Worm (Caenorhabditis elegans): Measurements from ENCODE around the gene pgm-1.

The pgm-1 gene

DNA sequence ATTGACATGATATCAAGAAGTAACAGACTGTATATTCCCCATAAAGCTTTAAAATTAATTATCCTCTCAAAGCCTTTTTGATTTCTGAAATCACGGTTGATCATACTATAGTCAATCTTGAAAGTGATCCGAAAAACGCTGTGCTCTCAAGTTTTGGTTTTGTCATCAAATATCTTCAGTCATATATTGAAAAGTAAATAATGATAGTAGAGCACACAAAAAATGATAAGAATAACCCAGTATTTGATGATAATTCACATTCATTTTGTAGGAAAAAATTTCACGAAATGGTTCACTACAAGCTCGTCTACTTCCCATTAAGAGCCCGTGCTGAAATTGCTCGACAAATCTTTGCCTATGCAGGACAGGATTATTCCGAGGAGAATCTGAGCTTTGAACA lies 9.6 kb upstream of the pgm-1 start, which contains the start of gene gst-6:
gst-6 (plus strand) TSS at position 263 of the 400 bp plus-strand sequence.
- TF ChIP-seq hlh-17 (GFP tag; optimal IDR thresholded peaks at IDR 0.05; ENCODE audit: borderline replicate concordance): no peak
- TF ChIP-seq nhr-76 (tag; optimal IDR thresholded peaks at IDR 0.05): no peak
- no peak for TF ChIP-seq sup-37 (GFP tag; optimal IDR thresholded peaks at IDR 0.05)
- peak; percentile 63 for TF ChIP-seq elt-2 (tag; optimal IDR thresholded peaks at IDR 0.05)
- TF ChIP-seq mef-2 (tag; optimal IDR thresholded peaks at IDR 0.05): no peak

DNA sequence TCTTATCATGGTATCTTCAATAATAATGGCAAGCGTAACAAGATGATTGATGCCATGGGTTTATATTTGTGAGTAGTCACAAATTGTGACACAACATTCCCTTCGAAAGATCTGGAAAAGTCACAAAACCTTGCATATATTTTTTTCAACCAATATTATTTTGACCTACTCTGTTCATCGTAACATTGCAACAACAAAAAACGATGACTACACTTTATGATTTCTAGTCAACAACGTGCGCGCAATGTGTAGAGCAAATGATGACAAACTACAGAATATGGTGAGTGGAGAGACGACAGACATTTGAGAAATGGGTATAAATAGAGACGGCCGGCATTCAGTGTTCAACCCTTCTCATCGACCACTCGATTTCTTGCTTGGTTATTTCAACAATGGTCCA lies 7.5 kb upstream of the pgm-1 start, which contains the start of gene gst-7:
gst-7 (plus strand) TSS at position 336 of the 400 bp plus-strand sequence.
- TF ChIP-seq nhr-71 (tag; optimal IDR thresholded peaks at IDR 0.05) (peak; percentile 48), nhr-20 (tag; optimal IDR thresholded peaks at IDR 0.05) (peak; percentile 90), efl-1 (optimal IDR thresholded peaks at IDR 0.05) (peak; percentile 3), efl-1 (GFP tag; optimal IDR thresholded peaks at IDR 0.05 in 1 of 2) (peak in 1 of 2 experiments; percentile 77), C34B4.2 (tag; optimal IDR thresholded peaks at IDR 0.05) (no peak), nhr-90 (tag; optimal IDR thresholded peaks at IDR 0.05; ENCODE audit: poor library complexity) (peak; percentile 19), nhr-19 (GFP tag; conservative IDR thresholded peaks at IDR 0.05) (0 out of 2 replicates have a peak, but pooled peaks have one; percentile 8), mdl-1 (tag; optimal IDR thresholded peaks at IDR 0.05) (peak in 1 of 2 experiments; percentile 29), snu-23 (GFP tag; optimal IDR thresholded peaks at IDR 0.05) (peak; percentile 44), snpc-4 (tag; optimal IDR thresholded peaks at IDR 0.05) (no peak), skn-1 (tag; optimal IDR thresholded peaks at IDR 0.05) (peak; percentile 98), nhr-85 (tag) (peak; percentile 69), elt-2 (tag; optimal IDR thresholded peaks at IDR 0.05) (peak; percentile 87), dpl-1 (GFP tag; optimal IDR thresholded peaks at IDR 0.05) (peak in 1 of 3 experiments; percentile 15), tbx-2 (tag; optimal IDR thresholded peaks at IDR 0.05) (peak; percentile 40), aly-2 (tag; optimal IDR thresholded peaks at IDR 0.05) (no peak), nhr-28 (tag; optimal IDR thresholded peaks at IDR 0.05) (no peak), lin-14 (GFP tag; optimal IDR thresholded peaks at IDR 0.05) (peak; percentile 65), ztf-11 (tag; optimal IDR thresholded peaks at IDR 0.05) (no peak), zag-1 (tag; optimal IDR thresholded peaks at IDR 0.05) (no peak), lin-35 (GFP tag; optimal IDR thresholded peaks at IDR 0.05) (peak in 1 of 2 experiments; percentile 68), elt-3 (tag; optimal IDR thresholded peaks at IDR 0.05) (peak in 2 of 6 experiments; percentile 9 to 17), lin-39 (tag; optimal IDR thresholded peaks at IDR 0.05) (no peak)

- TF ChIP-seq nhr-20 (tag; optimal IDR thresholded peaks at IDR 0.05): peak; percentile 39
- no peak for TF ChIP-seq hlh-4 (tag; optimal IDR thresholded peaks at IDR 0.05)
Measured at ce11 chrII:4882498-4882897, 6.7 kb upstream of the pgm-1 start.

DNA sequence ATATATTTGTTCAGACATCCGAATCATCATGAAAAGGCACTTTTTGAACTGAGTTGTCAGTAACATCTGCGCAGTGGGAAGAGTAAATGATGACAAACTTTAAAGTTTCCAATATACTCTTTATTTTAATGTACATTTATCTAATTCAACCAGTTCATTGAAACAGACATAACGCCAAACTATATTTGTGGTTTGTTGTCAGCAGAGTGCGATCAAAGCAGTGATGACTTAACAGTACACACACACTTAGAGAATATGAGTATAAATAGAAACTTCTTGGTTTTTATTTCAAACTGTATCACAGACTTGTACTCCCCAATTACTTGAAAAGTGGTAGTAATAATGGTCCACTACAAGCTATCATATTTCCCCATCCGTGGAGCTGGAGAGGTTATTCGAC lies 5.8 kb upstream of the pgm-1 start, which contains the start of gene gst-8:
gst-8 (plus strand) TSS at position 301 of the 400 bp plus-strand sequence.
- TF ChIP-seq rnt-1 (tag; optimal IDR thresholded peaks at IDR 0.05): no peak
- peak; percentile 10 for TF ChIP-seq elt-2 (tag; optimal IDR thresholded peaks at IDR 0.05)

DNA sequence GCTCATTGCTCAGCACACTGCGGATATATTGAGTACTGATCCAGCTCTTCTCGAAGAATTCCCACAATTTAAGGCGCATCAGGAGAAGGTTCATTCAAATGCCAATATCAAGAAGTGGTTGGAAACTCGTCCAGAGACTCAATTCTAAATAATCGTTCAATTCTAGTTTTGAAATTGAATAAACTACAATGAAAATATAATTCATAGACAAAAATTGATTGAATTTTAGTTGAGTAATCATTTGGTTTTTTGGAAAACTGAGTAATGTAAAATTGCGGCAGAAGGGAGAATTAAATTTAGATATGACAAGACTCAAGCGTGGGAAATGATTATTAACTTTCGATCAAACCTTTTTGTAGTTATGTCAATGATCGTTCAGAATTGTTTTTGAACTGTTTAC lies 4.8 kb upstream of the pgm-1 start:
- TF ChIP-seq unc-62 (GFP tag; optimal IDR thresholded peaks at IDR 0.05): no peak
- no peak for TF ChIP-seq efl-1 (optimal IDR thresholded peaks at IDR 0.05)
- TF ChIP-seq efl-1 (GFP tag; optimal IDR thresholded peaks at IDR 0.05 in 1 of 2): peak in 1 of 2 experiments; percentile 52

- no peak for TF ChIP-seq C16A3.4 (tag; optimal IDR thresholded peaks at IDR 0.05)
- no peak for TF ChIP-seq elt-2 (tag; optimal IDR thresholded peaks at IDR 0.05)
- TF ChIP-seq jun-1 (tag; optimal IDR thresholded peaks at IDR 0.05): no peak
- TF ChIP-seq F16B12.6 (tag; optimal IDR thresholded peaks at IDR 0.05): no peak
- no peak for TF ChIP-seq lir-3 (tag; optimal IDR thresholded peaks at IDR 0.05; ENCODE audit: poor library complexity)
- no peak for TF ChIP-seq lin-39 (tag; optimal IDR thresholded peaks at IDR 0.05)
- no peak for TF ChIP-seq fkh-10 (GFP tag; optimal IDR thresholded peaks at IDR 0.05)
Measured at ce11 chrII:4885976-4886375, 3.3 kb upstream of the pgm-1 start, which contains the start of gene R05F9.7. R05F9.7 (plus strand) TSS chrII:4886276.

All from whole organism, L1 larva.